Worm (Caenorhabditis elegans) whole organism, early embryonic: ENCODE results near the gene alh-3.

Experiments used
- hmbx-1 ChIP-seq: sonication (generic microtip); optimal IDR thresholded peaks from 2 replicates; lab custom pipeline; 2016; ENCODE audit warnings: mild to moderate bottlenecking, missing genetic modification characterization, missing compliant biosample characterization
- sea-1 ChIP-seq: fragments of 200-800 bp; sonication (Bioruptor generic); conservative IDR thresholded peaks from 2 replicates; pipeline ENCODE4 v1.3.6; 2022; ENCODE audit warnings: missing genetic modification characterization, missing compliant biosample characterization

DNA sequence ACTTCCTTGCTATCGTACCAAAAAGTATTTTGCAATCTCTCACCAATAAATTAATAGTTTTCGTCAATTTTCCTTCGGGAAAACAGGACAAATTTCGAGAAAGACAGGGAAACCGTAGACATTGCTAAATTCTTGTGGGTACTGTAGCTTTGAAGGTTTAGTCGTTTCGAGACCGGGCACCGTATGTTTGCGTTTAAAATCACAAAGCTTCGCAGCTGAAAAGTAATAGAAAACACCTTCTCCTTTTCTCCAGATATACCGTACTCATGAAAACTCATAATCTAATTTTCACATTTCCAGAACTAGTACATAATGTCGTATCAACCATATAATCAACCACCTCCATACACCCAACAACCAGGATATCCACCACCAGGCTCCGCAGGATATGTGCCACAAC, 13.4 kb upstream of the alh-3 start, which contains the start of gene F13H10.6:
- TF ChIP-seq sea-1 (GFP tag; lab: Robert Waterston, UW) (no peak), hmbx-1 (no peak)
